Fruit fly (Drosophila melanogaster) whole organism, embryonic: ENCODE measurements around the gene CG31800.

Source experiments
- Atf-2 ChIP-seq: fragments of 200-800 bp; sonication (Bioruptor generic); optimal IDR thresholded peaks from 2 replicates; lab custom pipeline; 2016; ENCODE audit warnings: missing biosample characterization, missing genetic modification characterization
- B-H2 ChIP-seq: fragments of 200-800 bp; sonication (Bioruptor generic); optimal IDR thresholded peaks from 2 replicates; lab custom pipeline; 2018; ENCODE audit warnings: missing biosample characterization, mild to moderate bottlenecking, missing genetic modification characterization
- CG10274 ChIP-seq: fragments of 200-800 bp; sonication (Bioruptor generic); optimal IDR thresholded peaks from 3 replicates; lab custom pipeline; 2017; ENCODE audit warnings: missing biosample characterization, mild to moderate bottlenecking, missing genetic modification characterization
- CG10654 ChIP-seq: fragments of 200-800 bp; sonication (Bioruptor generic); optimal IDR thresholded peaks from 2 replicates; lab custom pipeline; 2016; ENCODE audit warnings: missing biosample characterization, missing genetic modification characterization
- CG11560 ChIP-seq: fragments of 200-800 bp; sonication (Bioruptor generic); IDR thresholded peaks from 3 replicates; pipeline ENCODE4 v1.3.6; 2022; ENCODE audit warnings: missing biosample characterization, missing genetic modification characterization
- CG12155 ChIP-seq: fragments of 200-800 bp; sonication (Bioruptor generic); optimal IDR thresholded peaks from 3 replicates; lab custom pipeline; 2016; ENCODE audit warnings: missing biosample characterization, missing genetic modification characterization
- CG12659 ChIP-seq: fragments of 200-800 bp; sonication (Bioruptor generic); optimal IDR thresholded peaks from 3 replicates; lab custom pipeline; 2017; ENCODE audit warnings: mild to moderate bottlenecking, missing biosample characterization, missing genetic modification reagents, missing genetic modification characterization
- CG12769 ChIP-seq: fragments of 200-800 bp; sonication (Bioruptor generic); optimal IDR thresholded peaks from 2 replicates; lab custom pipeline; 2019; ENCODE audit warnings: missing biosample characterization, mild to moderate bottlenecking, missing genetic modification characterization, moderate library complexity
- CG13296 ChIP-seq: fragments of 200-800 bp; sonication (Bioruptor generic); optimal IDR thresholded peaks from 3 replicates; lab custom pipeline; 2018; ENCODE audit warnings: missing biosample characterization, mild to moderate bottlenecking, missing genetic modification characterization
- CG15514 ChIP-seq: fragments of 200-800 bp; sonication (Bioruptor generic); optimal IDR thresholded peaks from 3 replicates; lab custom pipeline; 2017; ENCODE audit warnings: missing biosample characterization, missing genetic modification characterization, mild to moderate bottlenecking, moderate library complexity, missing genetic modification reagents
- CG17912 ChIP-seq: fragments of 200-800 bp; sonication (Bioruptor generic); optimal IDR thresholded peaks from 2 replicates; lab custom pipeline; 2018; ENCODE audit warnings: missing biosample characterization, mild to moderate bottlenecking, missing genetic modification characterization
- CG2116 ChIP-seq: fragments of 200-800 bp; sonication (Bioruptor generic); optimal IDR thresholded peaks from 3 replicates; lab custom pipeline; 2018; ENCODE audit warnings: missing biosample characterization, mild to moderate bottlenecking, missing genetic modification characterization
- CG2129 ChIP-seq: fragments of 200-800 bp; sonication (Bioruptor generic); IDR thresholded peaks from 2 replicates; pipeline ENCODE4 v1.3.6; 2022; ENCODE audit warnings: missing biosample characterization, missing genetic modification characterization; ENCODE audit not compliant: partially characterized antibody
- CG2199 ChIP-seq: fragments of 200-800 bp; sonication (Bioruptor generic); IDR thresholded peaks from 3 replicates; pipeline ENCODE4 v1.3.6; 2022; ENCODE audit warnings: missing biosample characterization, missing genetic modification characterization
- CG2678 ChIP-seq: fragments of 200-800 bp; sonication (Bioruptor generic); optimal IDR thresholded peaks from 3 replicates; lab custom pipeline; 2019; ENCODE audit warnings: missing biosample characterization, mild to moderate bottlenecking, missing genetic modification characterization, moderate library complexity
- CG2712 ChIP-seq: fragments of 200-800 bp; optimal IDR thresholded peaks from 3 replicates; lab custom pipeline; 2019; ENCODE audit warnings: missing biosample characterization, mild to moderate bottlenecking, missing genetic modification characterization, moderate library complexity
- CG3065 ChIP-seq: fragments of 200-800 bp; sonication (Bioruptor generic); optimal IDR thresholded peaks from 2 replicates; lab custom pipeline; 2016; ENCODE audit warnings: missing biosample characterization, missing genetic modification characterization
- CG42726 ChIP-seq: fragments of 200-800 bp; sonication (Bioruptor generic); IDR thresholded peaks from 2 replicates; pipeline ENCODE4 v1.3.6; 2022; ENCODE audit warnings: missing biosample characterization, missing genetic modification characterization; ENCODE audit not compliant: partially characterized antibody
- CG4360 ChIP-seq: fragments of 200-800 bp; sonication (Bioruptor generic); IDR thresholded peaks from 2 replicates; pipeline ENCODE4 v1.3.6; 2022; ENCODE audit warnings: missing biosample characterization, missing genetic modification characterization
- CG5180 ChIP-seq: fragments of 200-800 bp; sonication (Bioruptor generic); optimal IDR thresholded peaks from 3 replicates; lab custom pipeline; 2017; ENCODE audit warnings: missing biosample characterization, missing genetic modification characterization, mild to moderate bottlenecking, moderate library complexity, missing genetic modification reagents
- CG6254 ChIP-seq: fragments of 200-800 bp; sonication (Bioruptor generic); optimal IDR thresholded peaks from 3 replicates; lab custom pipeline; 2017; ENCODE audit warnings: mild to moderate bottlenecking, missing biosample characterization, missing genetic modification reagents, missing genetic modification characterization
- CG6813 ChIP-seq: fragments of 200-800 bp; sonication (Bioruptor generic); optimal IDR thresholded peaks from 2 replicates; lab custom pipeline; 2017; ENCODE audit warnings: missing biosample characterization, missing genetic modification characterization, mild to moderate bottlenecking, moderate library complexity, missing genetic modification reagents
- CG7786 ChIP-seq: fragments of 200-800 bp; sonication (Bioruptor generic); optimal IDR thresholded peaks from 2 replicates; lab custom pipeline; 2016; ENCODE audit warnings: missing biosample characterization, missing genetic modification characterization
- CTCF ChIP-seq: fragments of 200-800 bp; sonication (Bioruptor generic); optimal IDR thresholded peaks from 2 replicates; lab custom pipeline; 2017; ENCODE audit warnings: missing biosample characterization, mild to moderate bottlenecking, missing genetic modification characterization, moderate library complexity
- Fer1 ChIP-seq: fragments of 200-800 bp; sonication (Bioruptor generic); optimal IDR thresholded peaks from 2 replicates; lab custom pipeline; 2017; ENCODE audit warnings: missing biosample characterization, mild to moderate bottlenecking, missing genetic modification characterization
- Lpt ChIP-seq: fragments of >200 bp; optimal IDR thresholded peaks from 2 replicates; lab custom pipeline; 2018; ENCODE audit warnings: missing biosample characterization, missing genetic modification characterization
- MTF-1 ChIP-seq: fragments of 200-800 bp; sonication (Bioruptor generic); optimal IDR thresholded peaks from 2 replicates; lab custom pipeline; 2018; ENCODE audit warnings: missing biosample characterization, mild to moderate bottlenecking, missing genetic modification characterization, borderline replicate concordance
- Mad ChIP-seq: fragments of 200-800 bp; sonication (Bioruptor generic); optimal IDR thresholded peaks from 2 replicates; lab custom pipeline; 2016; ENCODE audit warnings: missing biosample characterization, missing genetic modification characterization
- Mrtf ChIP-seq: fragments of 200-800 bp; sonication (Bioruptor generic); IDR thresholded peaks from 3 replicates; pipeline ENCODE4 v1.3.6; 2022; ENCODE audit warnings: missing biosample characterization, missing genetic modification characterization
- Optix ChIP-seq: fragments of 200-800 bp; sonication (Bioruptor generic); IDR thresholded peaks from 3 replicates; pipeline ENCODE4 v1.3.6; 2022; ENCODE audit warnings: missing biosample characterization, missing genetic modification characterization
- Side ChIP-seq: fragments of 200-800 bp; sonication (Bioruptor generic); optimal IDR thresholded peaks from 2 replicates; lab custom pipeline; 2016; ENCODE audit warnings: missing biosample characterization, missing genetic modification characterization
- Sin3A ChIP-seq: fragments of >200 bp; optimal IDR thresholded peaks from 2 replicates; lab custom pipeline; 2018
- Vsx1 ChIP-seq: fragments of 200-800 bp; sonication (Bioruptor generic); optimal IDR thresholded peaks from 2 replicates; lab custom pipeline; 2017; ENCODE audit warnings: missing biosample characterization, mild to moderate bottlenecking, missing genetic modification characterization, missing genetic modification reagents
- cad ChIP-seq: fragments of >200 bp; optimal IDR thresholded peaks from 2 replicates; lab custom pipeline; 2017; ENCODE audit warnings: missing biosample characterization, missing genetic modification characterization
- chinmo ChIP-seq: fragments of 200-800 bp; sonication (Bioruptor generic); IDR thresholded peaks from 4 replicates; pipeline ENCODE4 v1.3.6; 2022; ENCODE audit warnings: missing biosample characterization, missing genetic modification characterization; ENCODE audit not compliant: partially characterized antibody
- chm ChIP-seq: fragments of 200-800 bp; sonication (Bioruptor generic); IDR thresholded peaks from 2 replicates; pipeline ENCODE4 v1.3.6; 2022; ENCODE audit warnings: missing biosample characterization, missing genetic modification characterization
- chn ChIP-seq: fragments of 200-800 bp; sonication (Bioruptor generic); optimal IDR thresholded peaks from 2 replicates; lab custom pipeline; 2016; ENCODE audit warnings: missing biosample characterization, missing genetic modification characterization
- crc ChIP-seq: fragments of 200-800 bp; sonication (Bioruptor generic); optimal IDR thresholded peaks from 2 replicates; lab custom pipeline; 2016; ENCODE audit warnings: missing biosample characterization, missing genetic modification characterization
- disco-r ChIP-seq: fragments of 200-800 bp; sonication (Bioruptor generic); optimal IDR thresholded peaks from 2 replicates; lab custom pipeline; 2016; ENCODE audit warnings: missing biosample characterization, missing genetic modification characterization
- en ChIP-seq: fragments of 200-800 bp; sonication (Bioruptor generic); optimal IDR thresholded peaks from 2 replicates; lab custom pipeline; 2016; ENCODE audit warnings: missing biosample characterization, missing genetic modification characterization
- esg ChIP-seq: fragments of 200-800 bp; sonication (Bioruptor generic); conservative IDR thresholded peaks from 2 replicates; pipeline ENCODE4 v1.3.6; 2022; ENCODE audit warnings: missing biosample characterization, missing genetic modification characterization
- fd64A ChIP-seq: fragments of 200-800 bp; sonication (Bioruptor generic); optimal IDR thresholded peaks from 3 replicates; lab custom pipeline; 2018; ENCODE audit warnings: missing biosample characterization, mild to moderate bottlenecking, missing genetic modification characterization
- ftz-f1 ChIP-seq: fragments of 200-800 bp; sonication (Bioruptor generic); optimal IDR thresholded peaks from 2 replicates; lab custom pipeline; 2016; ENCODE audit warnings: missing biosample characterization, missing genetic modification characterization
- gem ChIP-seq: fragments of 200-800 bp; sonication (Bioruptor generic); optimal IDR thresholded peaks from 2 replicates; lab custom pipeline; 2019; ENCODE audit warnings: missing biosample characterization, mild to moderate bottlenecking, missing genetic modification characterization, moderate library complexity
- gro ChIP-seq: fragments of 200-800 bp; sonication (Bioruptor generic); optimal IDR thresholded peaks from 2 replicates; lab custom pipeline; 2016; ENCODE audit warnings: missing biosample characterization, missing genetic modification characterization
- her ChIP-seq: fragments of 200-800 bp; sonication (Bioruptor generic); optimal IDR thresholded peaks from 2 replicates; lab custom pipeline; 2016; ENCODE audit warnings: missing biosample characterization, missing genetic modification characterization
- lab ChIP-seq: fragments of 200-800 bp; sonication (Bioruptor generic); optimal IDR thresholded peaks from 3 replicates; lab custom pipeline; 2017; ENCODE audit warnings: missing biosample characterization, missing genetic modification characterization, mild to moderate bottlenecking, moderate library complexity, missing genetic modification reagents
- mam ChIP-seq: fragments of 200-800 bp; sonication (Bioruptor generic); optimal IDR thresholded peaks from 3 replicates; lab custom pipeline; 2016; ENCODE audit warnings: missing biosample characterization, missing genetic modification characterization
- nom ChIP-seq: fragments of 200-800 bp; sonication (Bioruptor generic); optimal IDR thresholded peaks from 2 replicates; lab custom pipeline; 2017; ENCODE audit warnings: missing biosample characterization, missing genetic modification characterization, mild to moderate bottlenecking, moderate library complexity, missing genetic modification reagents
- odd ChIP-seq: fragments of 200-800 bp; sonication (Bioruptor generic); optimal IDR thresholded peaks from 2 replicates; lab custom pipeline; 2017; ENCODE audit warnings: missing biosample characterization, mild to moderate bottlenecking, missing genetic modification characterization
- zf30C ChIP-seq: fragments of 200-800 bp; sonication (Bioruptor generic); optimal IDR thresholded peaks from 3 replicates; lab custom pipeline; 2018; ENCODE audit warnings: missing biosample characterization, mild to moderate bottlenecking, missing genetic modification characterization

The CG31800 gene

dm6 chr2L:19009130-19009529 is 25.2 kb downstream of the CG31800 start, which contains the start of gene RpL30 (continued):
- TF ChIP-seq CG10654 (peak; percentile 80), B-H2 (peak; percentile 94), CG15514 (GFP tag; lab: Kevin White, UChicago) (peak; percentile 96), nom (GFP tag; lab: Kevin White, UChicago) (peak; percentile 95), CG2678 (tag; lab: Kevin White, UChicago) (peak; percentile 82), CG12659 (peak; percentile 96), CG12769 (tag; lab: Kevin White, UChicago) (peak; percentile 94), CG17912 (GFP tag; lab: Kevin White, UChicago) (peak; percentile 95), chn (GFP tag; lab: Kevin White, UChicago) (peak; percentile 78), CG2199 (GFP tag; lab: Robert Waterston, UW) (peak; percentile 86), CG6813 (GFP tag; lab: Kevin White, UChicago) (peak; percentile 96), crc (peak; percentile 83), CG10274 (GFP tag; lab: Kevin White, UChicago) (peak; percentile 79), MTF-1 (GFP tag; lab: Kevin White, UChicago) (peak; percentile 97), Side (GFP tag; lab: Kevin White, UChicago) (peak; percentile 93), gro (GFP tag; lab: Kevin White, UChicago) (peak; percentile 90), Lpt (no peak), lab (GFP tag; lab: Kevin White, UChicago) (peak; percentile 98), Atf-2 (peak; percentile 66), CTCF (GFP tag; lab: Kevin White, UChicago) (peak; percentile 72), Mrtf (peak; percentile 57; the same call in 2 of the 3 replicates), gem (tag; lab: Kevin White, UChicago) (peak; percentile 75), cad (GFP tag; lab: Kevin White, UChicago) (no peak), CG3065 (peak; percentile 81), CG4360 (GFP tag; lab: Robert Waterston, UW) (peak; percentile 70), Vsx1 (GFP tag; lab: Kevin White, UChicago) (peak; percentile 90), Sin3A (lab: Kevin White, UChicago) (peak; percentile 84), Mad (GFP tag; lab: Kevin White, UChicago) (peak; percentile 91), esg (GFP tag; lab: Robert Waterston, UW) (0 out of 2 replicates have a peak, but pooled peaks have one; percentile 39), CG12155 (GFP tag; lab: Kevin White, UChicago) (peak; percentile 68), zf30C (GFP tag; lab: Kevin White, UChicago) (peak; percentile 54), CG13296 (peak; percentile 94), chm (GFP tag; lab: Robert Waterston, UW) (peak; percentile 96), Fer1 (GFP tag; lab: Kevin White, UChicago) (peak; percentile 97), CG42726 (peak; percentile 55), CG2129 (GFP tag; lab: Robert Waterston, UW) (no peak), odd (GFP tag; lab: Kevin White, UChicago) (peak; percentile 96), CG2712 (tag; lab: Kevin White, UChicago) (peak; percentile 87), mam (GFP tag; lab: Kevin White, UChicago) (peak; percentile 86), CG2116 (GFP tag; lab: Kevin White, UChicago) (peak; percentile 90), her (GFP tag; lab: Kevin White, UChicago) (peak; percentile 94), CG7786 (peak; percentile 82), ftz-f1 (peak; percentile 91), chinmo (GFP tag; lab: Robert Waterston, UW) (peak; percentile 86; the same call in 3 of the 4 replicates), CG11560 (tag; lab: Robert Waterston, UW) (peak; percentile 79; the same call in 2 of the 3 replicates), CG5180 (peak; percentile 70), Optix (GFP tag; lab: Robert Waterston, UW) (peak; percentile 80), en (GFP tag; lab: Kevin White, UChicago) (peak; percentile 84), CG6254 (GFP tag; lab: Kevin White, UChicago) (peak; percentile 87), fd64A (GFP tag; lab: Kevin White, UChicago) (peak; percentile 93), disco-r (GFP tag; lab: Kevin White, UChicago) (peak; percentile 84)
